Worm (Caenorhabditis elegans): ENCODE results near the gene F26F12.8.

DNA sequence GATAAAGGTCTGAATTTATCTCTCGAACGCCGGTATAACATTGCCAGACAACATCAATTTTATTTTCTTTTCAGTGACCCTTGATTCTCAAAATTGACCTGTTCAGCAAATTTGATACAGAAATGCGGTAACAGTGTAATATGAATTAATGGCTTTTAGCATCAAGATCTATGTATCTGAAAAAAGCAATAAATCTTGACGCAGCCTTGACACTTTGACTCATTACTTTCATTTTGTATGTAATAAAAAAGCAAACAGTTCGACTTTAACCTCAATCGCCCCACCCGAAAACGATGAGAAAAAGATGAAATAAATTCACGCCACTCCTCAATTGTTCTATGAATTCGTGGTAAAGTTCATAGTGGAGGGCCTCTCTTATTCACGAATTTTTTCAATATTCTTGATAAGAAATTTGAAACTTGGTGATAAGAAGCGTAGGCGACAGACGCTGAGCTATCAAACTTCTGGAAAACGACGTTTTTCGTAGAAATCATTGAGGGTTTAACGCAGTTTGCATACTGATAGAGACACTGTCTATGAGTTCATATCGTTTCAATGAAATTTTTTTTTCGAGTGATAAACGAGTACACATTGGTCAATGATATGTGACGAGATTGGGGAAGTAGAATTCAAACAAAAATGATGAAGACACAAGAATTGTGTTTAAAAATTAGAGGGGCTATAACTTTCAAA is 40.7 kb downstream of the F26F12.8 start:
- no peak for TF ChIP-seq fkh-10 (GFP tag; optimal IDR thresholded peaks at IDR 0.05)
- no peak for TF ChIP-seq nhr-237 (tag; optimal IDR thresholded peaks at IDR 0.05)
- TF ChIP-seq aly-2 (tag; optimal IDR thresholded peaks at IDR 0.05): no peak
- no peak for TF ChIP-seq pha-4 (GFP tag; IDR thresholded peaks at IDR 0.05)
- TF ChIP-seq pha-4 (tag; optimal IDR thresholded peaks at IDR 0.05): no peak
- TF ChIP-seq snpc-4 (tag; optimal IDR thresholded peaks at IDR 0.05): no peak
- peak; percentile 75 for TF ChIP-seq pqm-1 (tag; optimal IDR thresholded peaks at IDR 0.05)
- TF ChIP-seq zag-1 (tag; optimal IDR thresholded peaks at IDR 0.05): no peak
- TF ChIP-seq nhr-42 (GFP tag; IDR thresholded peaks at IDR 0.05): no peak
- TF ChIP-seq unc-62 (GFP tag; optimal IDR thresholded peaks at IDR 0.05 in 1 of 2): no peak
- no peak for TF ChIP-seq unc-62 (tag; optimal IDR thresholded peaks at IDR 0.05)
- TF ChIP-seq ztf-11 (tag; optimal IDR thresholded peaks at IDR 0.05): no peak

Data from whole organism, L4 larva.